Fruit fly (Drosophila melanogaster) whole organism, prepupa: ENCODE data around the gene CG32073.
A peak's percentile ranks its signal among the peaks of the same experiment; 100 is the strongest.

Source experiments
- CG10631 ChIP-seq: fragments of 200-800 bp; sonication (Bioruptor generic); optimal IDR thresholded peaks from 2 replicates; lab custom pipeline; 2016; ENCODE audit warnings: missing biosample characterization, missing genetic modification characterization
- CG11762 ChIP-seq: fragments of 200-800 bp; sonication (Bioruptor generic); optimal IDR thresholded peaks from 3 replicates; lab custom pipeline; 2016; ENCODE audit warnings: missing biosample characterization, missing genetic modification characterization; ENCODE audit not compliant: insufficient read depth
- CG16779 ChIP-seq: fragments of 200-800 bp; sonication (Bioruptor generic); optimal IDR thresholded peaks from 3 replicates; lab custom pipeline; 2017; ENCODE audit warnings: missing biosample characterization, mild to moderate bottlenecking, missing genetic modification characterization
- CG3032 ChIP-seq: fragments of 200-800 bp; optimal IDR thresholded peaks from 2 replicates; lab custom pipeline; 2019; ENCODE audit warnings: missing biosample characterization, mild to moderate bottlenecking, missing genetic modification characterization, moderate library complexity
- CG31627 ChIP-seq: fragments of 200-800 bp; sonication (Bioruptor generic); optimal IDR thresholded peaks from 3 replicates; lab custom pipeline; 2016; ENCODE audit warnings: missing biosample characterization, missing genetic modification characterization
- CG32006 ChIP-seq: fragments of 200-800 bp; sonication (Bioruptor generic); optimal IDR thresholded peaks from 3 replicates; lab custom pipeline; 2017; ENCODE audit warnings: missing biosample characterization, mild to moderate bottlenecking, missing genetic modification characterization
- CG3919 ChIP-seq: fragments of 200-800 bp; sonication (Bioruptor generic); optimal IDR thresholded peaks from 3 replicates; lab custom pipeline; 2016; ENCODE audit warnings: missing biosample characterization, missing genetic modification characterization
- CG4318 ChIP-seq: fragments of 200-800 bp; sonication (Bioruptor generic); optimal IDR thresholded peaks from 3 replicates; lab custom pipeline; 2017; ENCODE audit warnings: missing biosample characterization, mild to moderate bottlenecking, missing genetic modification characterization
- CG6163 ChIP-seq: fragments of 200-800 bp; sonication (Bioruptor generic); IDR thresholded peaks from 3 replicates; pipeline ENCODE4 v1.3.6; 2022; ENCODE audit warnings: missing biosample characterization, missing genetic modification characterization
- CG6276 ChIP-seq: fragments of 200-800 bp; sonication (Bioruptor generic); optimal IDR thresholded peaks from 2 replicates; lab custom pipeline; 2017; ENCODE audit warnings: missing biosample characterization, mild to moderate bottlenecking, missing genetic modification characterization
- CG6808 ChIP-seq: fragments of 200-800 bp; sonication (Bioruptor generic); optimal IDR thresholded peaks from 3 replicates; lab custom pipeline; 2017; ENCODE audit warnings: missing biosample characterization, missing genetic modification characterization, mild to moderate bottlenecking, moderate library complexity, missing genetic modification reagents
- CG6854 ChIP-seq: fragments of 200-800 bp; sonication (Bioruptor generic); optimal IDR thresholded peaks from 2 replicates; lab custom pipeline; 2017; ENCODE audit warnings: missing biosample characterization, mild to moderate bottlenecking, missing genetic modification characterization
- CG8119 ChIP-seq: fragments of 200-800 bp; sonication (Bioruptor generic); IDR thresholded peaks from 3 replicates; pipeline ENCODE4 v1.3.6; 2022; ENCODE audit warnings: missing biosample characterization, missing genetic modification characterization
- CG8319 ChIP-seq: fragments of 200-800 bp; sonication (Bioruptor generic); optimal IDR thresholded peaks from 3 replicates; lab custom pipeline; 2016; ENCODE audit warnings: missing biosample characterization, missing genetic modification characterization
- Eip75B ChIP-seq: fragments of 200-800 bp; sonication (Bioruptor generic); optimal IDR thresholded peaks from 3 replicates; lab custom pipeline; 2016; ENCODE audit warnings: missing biosample characterization, missing genetic modification characterization
- Eip78C ChIP-seq: fragments of 200-800 bp; sonication (Bioruptor generic); peaks from one replicate; lab custom pipeline; 2016; ENCODE audit warnings: missing biosample characterization, missing genetic modification characterization
- Eip93F ChIP-seq: fragments of 200-800 bp; sonication (Bioruptor generic); optimal IDR thresholded peaks from 2 replicates; lab custom pipeline; 2016; ENCODE audit warnings: missing biosample characterization, mild to moderate bottlenecking, missing genetic modification characterization
- Ets21C ChIP-seq: fragments of 200-800 bp; sonication (Bioruptor generic); optimal IDR thresholded peaks from 3 replicates; lab custom pipeline; 2016; ENCODE audit warnings: missing biosample characterization, missing genetic modification characterization
- Ets96B ChIP-seq: fragments of 200-800 bp; optimal IDR thresholded peaks from 2 replicates; lab custom pipeline; 2019; ENCODE audit warnings: missing biosample characterization, mild to moderate bottlenecking, missing genetic modification characterization, moderate library complexity
- Gug ChIP-seq: fragments of 200-800 bp; sonication (Bioruptor generic); IDR thresholded peaks from 2 replicates; pipeline ENCODE4 v1.3.6; 2022; ENCODE audit warnings: missing biosample characterization, missing genetic modification characterization
- Hr39 ChIP-seq: fragments of 200-800 bp; sonication (Bioruptor generic); optimal IDR thresholded peaks from 2 replicates; lab custom pipeline; 2016; ENCODE audit warnings: missing biosample characterization, missing genetic modification characterization
- Met ChIP-seq: fragments of 200-800 bp; sonication (Bioruptor generic); optimal IDR thresholded peaks from 3 replicates; lab custom pipeline; 2016; ENCODE audit warnings: missing biosample characterization, missing genetic modification characterization
- Sox14 ChIP-seq: fragments of 200-800 bp; sonication (Bioruptor generic); optimal IDR thresholded peaks from 3 replicates; lab custom pipeline; 2016; ENCODE audit warnings: missing biosample characterization, missing genetic modification characterization
- Sox15 ChIP-seq: fragments of 200-800 bp; sonication (Bioruptor generic); optimal IDR thresholded peaks from 3 replicates; lab custom pipeline; 2016; ENCODE audit warnings: missing biosample characterization, missing genetic modification characterization
- dac ChIP-seq: fragments of 200-800 bp; sonication (Bioruptor generic); optimal IDR thresholded peaks from 2 replicates; lab custom pipeline; 2017; ENCODE audit warnings: missing biosample characterization, mild to moderate bottlenecking, missing genetic modification characterization
- dsx ChIP-seq: fragments of 200-800 bp; optimal IDR thresholded peaks from 3 replicates; lab custom pipeline; 2019; ENCODE audit warnings: missing biosample characterization, mild to moderate bottlenecking, missing genetic modification characterization, moderate library complexity; ENCODE audit not compliant: poor library complexity, severe bottlenecking
- eg ChIP-seq: fragments of 200-800 bp; sonication (Bioruptor generic); IDR thresholded peaks from 3 replicates; pipeline ENCODE4 v1.3.6; 2022; ENCODE audit warnings: missing biosample characterization, missing genetic modification characterization
- esn ChIP-seq: fragments of 200-800 bp; sonication (Bioruptor generic); optimal IDR thresholded peaks from 2 replicates; lab custom pipeline; 2016; ENCODE audit warnings: missing biosample characterization, mild to moderate bottlenecking, missing genetic modification characterization, moderate library complexity
- fd59A ChIP-seq: fragments of 200-800 bp; sonication (Bioruptor generic); optimal IDR thresholded peaks from 2 replicates; lab custom pipeline; 2017; ENCODE audit warnings: missing biosample characterization, mild to moderate bottlenecking, missing genetic modification characterization, missing genetic modification reagents
- fd85E ChIP-seq: fragments of 200-800 bp; sonication (Bioruptor generic); optimal IDR thresholded peaks from 3 replicates; lab custom pipeline; 2016; ENCODE audit warnings: missing biosample characterization, missing genetic modification characterization
- net ChIP-seq: fragments of 200-800 bp; sonication (Bioruptor generic); optimal IDR thresholded peaks from 3 replicates; lab custom pipeline; 2016; ENCODE audit warnings: missing biosample characterization, missing genetic modification characterization
- salr ChIP-seq, 2 experiments: fragments of 200-800 bp; sonication (Bioruptor generic); optimal IDR thresholded peaks; 3 replicates each; lab custom pipeline; 2016 to 2018; ENCODE audit warnings: missing biosample characterization in 2 of 2, missing genetic modification characterization in 2 of 2, mild to moderate bottlenecking in 1 of 2
- spab ChIP-seq: fragments of 200-800 bp; sonication (Bioruptor generic); optimal IDR thresholded peaks from 2 replicates; lab custom pipeline; 2017; ENCODE audit warnings: missing biosample characterization, mild to moderate bottlenecking, missing genetic modification characterization, missing genetic modification reagents
- ss ChIP-seq, 2 experiments: fragments of 200-800 bp; sonication (Bioruptor generic); optimal IDR thresholded peaks; 2 replicates in 1 of 2; 3 replicates in 1 of 2; lab custom pipeline; 2017 to 2018; ENCODE audit warnings: mild to moderate bottlenecking in 2 of 2, missing biosample characterization in 2 of 2, missing genetic modification characterization in 2 of 2, moderate library complexity in 1 of 2
- svp ChIP-seq: fragments of 200-800 bp; sonication (Bioruptor generic); peaks from one replicate; lab custom pipeline; 2016; ENCODE audit warnings: missing biosample characterization, missing genetic modification characterization

CG32073 gene

DNA sequence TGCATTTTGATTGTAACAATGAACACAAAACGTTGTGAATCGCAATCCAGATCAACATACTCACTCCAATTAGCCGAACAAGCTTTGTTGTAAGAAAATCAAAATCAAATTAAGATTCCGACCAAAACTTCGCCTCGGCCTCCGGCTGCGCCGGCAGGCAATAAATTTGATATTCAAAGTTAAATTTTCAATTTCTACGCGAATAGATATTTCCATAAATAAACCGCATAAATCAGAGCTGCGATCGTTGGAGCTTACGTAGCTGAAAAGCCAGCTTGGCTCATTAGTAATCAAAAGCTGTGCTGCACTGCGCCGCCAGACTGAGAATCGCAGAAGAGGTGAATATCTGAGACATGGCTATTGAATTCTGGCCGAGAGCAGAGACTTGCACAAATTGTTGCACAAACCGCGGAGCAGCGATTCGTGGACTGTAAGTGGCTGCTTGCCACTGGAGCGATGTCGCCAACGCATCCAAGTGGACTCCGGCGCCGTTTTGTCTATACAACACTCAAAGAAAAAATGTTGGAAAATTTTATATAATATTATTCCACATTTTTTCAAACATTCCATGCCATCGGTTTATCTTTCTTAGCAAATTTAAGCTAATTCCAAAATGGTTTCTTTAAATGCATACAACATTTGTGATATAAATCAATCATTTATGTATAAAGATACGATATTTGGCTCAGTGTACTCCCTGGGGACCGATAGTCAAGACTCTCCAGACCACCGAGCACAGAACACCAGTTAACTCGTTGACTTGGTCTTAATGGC is 41.3 kb upstream of the CG32073 start (continued):
- TF ChIP-seq CG6808 (peak; percentile 84), Sox14 (peak; percentile 56), CG16779 (tag; lab: Kevin White, UChicago) (peak; percentile 51), ss (GFP tag; optimal IDR thresholded peaks at IDR 0.05; lab: Kevin White, UChicago) (peak; percentile 62 to 73), net (GFP tag; lab: Kevin White, UChicago) (peak; percentile 60), svp (no peak), Eip78C (GFP tag; lab: Kevin White, UChicago) (peak; percentile 84), CG8319 (GFP tag; lab: Kevin White, UChicago) (no peak), CG8119 (GFP tag; lab: Robert Waterston, UW) (peak; percentile 89), dac (no peak), salr (GFP tag; optimal IDR thresholded peaks at IDR 0.05; lab: Kevin White, UChicago) (peak; percentile 22 to 74), Ets96B (tag; lab: Kevin White, UChicago) (peak; percentile 88), fd59A (GFP tag; lab: Kevin White, UChicago) (peak; percentile 69), CG3919 (peak; percentile 82), CG4318 (GFP tag; lab: Kevin White, UChicago) (peak; percentile 60), esn (GFP tag; lab: Kevin White, UChicago) (no peak), eg (GFP tag; lab: Robert Waterston, UW) (peak; percentile 67; the same call in 2 of the 3 replicates), spab (GFP tag; lab: Kevin White, UChicago) (peak; percentile 76), Hr39 (GFP tag; lab: Kevin White, UChicago) (no peak), CG32006 (GFP tag; lab: Kevin White, UChicago) (peak; percentile 82), CG6163 (peak; percentile 85), dsx (GFP tag; lab: Kevin White, UChicago) (peak; percentile 82), Sox15 (GFP tag; lab: Kevin White, UChicago) (no peak), Eip75B (peak; percentile 63), fd85E (GFP tag; lab: Kevin White, UChicago) (no peak), CG3032 (tag; lab: Kevin White, UChicago) (peak; percentile 81), CG10631 (GFP tag; lab: Kevin White, UChicago) (peak; percentile 77), Eip93F (GFP tag; lab: Kevin White, UChicago) (no peak), Met (GFP tag; lab: Kevin White, UChicago) (no peak)
- TF ChIP-seq, all 60 proteins: peak for 37

DNA sequence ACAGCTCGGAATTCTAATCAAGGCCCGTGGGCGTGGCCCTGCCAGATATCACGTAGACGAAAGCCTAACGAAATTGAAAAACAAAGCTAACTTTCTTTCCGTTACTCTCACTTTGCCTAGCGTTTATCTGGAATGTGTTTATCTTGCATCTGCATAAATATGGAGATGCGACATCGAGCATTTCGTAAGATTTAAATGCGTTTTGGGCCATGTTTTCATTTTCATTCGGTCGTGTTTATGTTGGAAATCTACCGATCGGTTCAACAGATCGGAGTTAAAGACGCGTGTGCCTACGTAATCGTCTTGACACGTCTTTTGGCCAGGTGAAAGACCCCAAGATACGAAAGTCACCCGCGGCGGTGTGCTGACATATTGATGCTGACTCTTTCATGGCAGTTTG is 40.3 kb upstream of the CG32073 start:
- no peak for TF ChIP-seq CG32006 (GFP tag; lab: Kevin White, UChicago)
- no peak for TF ChIP-seq CG3919
- TF ChIP-seq spab (GFP tag; lab: Kevin White, UChicago): no peak
- no peak for TF ChIP-seq CG6163
- no peak for TF ChIP-seq ss (GFP tag; optimal IDR thresholded peaks at IDR 0.05; lab: Kevin White, UChicago)
- TF ChIP-seq Sox14: no peak
- TF ChIP-seq CG11762 (GFP tag; lab: Kevin White, UChicago): no peak
- TF ChIP-seq Eip75B: no peak
- no peak for TF ChIP-seq Ets21C (GFP tag; lab: Kevin White, UChicago)
- no peak for TF ChIP-seq CG6808
- TF ChIP-seq dac: no peak
- no peak for TF ChIP-seq Gug (GFP tag; lab: Robert Waterston, UW)
- TF ChIP-seq eg (GFP tag; lab: Robert Waterston, UW): no peak
- no peak for TF ChIP-seq CG31627 (GFP tag; lab: Kevin White, UChicago)
- no peak for TF ChIP-seq CG4318 (GFP tag; lab: Kevin White, UChicago)
- no peak for TF ChIP-seq esn (GFP tag; lab: Kevin White, UChicago)
- no peak for TF ChIP-seq Met (GFP tag; lab: Kevin White, UChicago)
- TF ChIP-seq CG6276: no peak
- no peak for TF ChIP-seq CG6854
- no peak for TF ChIP-seq Ets96B (tag; lab: Kevin White, UChicago)

DNA sequence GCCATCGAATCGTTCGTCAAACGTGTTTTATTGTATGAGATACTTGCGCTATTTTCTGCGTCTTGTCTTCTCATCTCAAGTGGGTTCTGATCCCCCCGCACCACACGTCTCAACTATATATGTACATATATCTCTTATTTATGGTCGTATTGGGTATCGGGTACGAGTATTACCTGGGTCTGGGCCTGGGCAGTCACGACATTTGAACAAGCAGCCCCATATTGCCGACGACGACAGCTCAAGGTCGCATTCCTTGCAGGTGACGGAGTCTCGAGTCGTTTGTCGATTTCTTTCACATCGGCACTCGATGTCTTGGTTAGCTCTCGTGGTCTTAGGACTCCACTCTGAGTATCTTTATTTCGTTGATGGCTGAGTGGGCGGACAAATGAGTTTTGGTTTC is 37.7 kb upstream of the CG32073 start:
- TF ChIP-seq ss (GFP tag; optimal IDR thresholded peaks at IDR 0.05; lab: Kevin White, UChicago) (peak in 1 of 2 experiments; percentile 32), CG3919 (no peak)
- TF ChIP-seq, all 60 proteins: peak for 1
